Worm (Caenorhabditis elegans): ENCODE results near the gene C14B9.2.

Gene C14B9.2

DNA sequence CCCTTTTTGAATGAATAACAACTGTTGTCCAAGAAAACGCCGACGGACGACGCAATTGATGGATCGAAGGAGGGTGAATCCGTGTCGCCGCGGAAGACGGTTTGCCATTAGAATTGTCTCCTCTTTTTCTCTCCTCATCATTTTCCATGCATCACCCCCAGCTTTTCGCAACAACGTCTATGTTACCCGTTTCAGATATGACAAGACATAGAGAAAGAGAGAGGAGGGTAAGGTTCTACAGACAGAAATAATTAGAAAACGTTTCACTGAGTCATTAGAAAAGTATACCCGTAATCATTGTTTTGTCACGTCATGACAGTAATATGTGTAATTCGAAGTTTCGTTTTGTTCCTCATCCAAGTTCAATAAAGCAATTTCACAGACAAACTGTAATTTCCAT, 27.7 kb upstream of the C14B9.2 start:
- TF ChIP-seq pqm-1 (tag; optimal IDR thresholded peaks at IDR 0.05) (no peak), unc-62 (GFP tag; optimal IDR thresholded peaks at IDR 0.05 in 1 of 2) (peak in 1 of 2 experiments; percentile 88), unc-62 (tag; optimal IDR thresholded peaks at IDR 0.05) (no peak), daf-19 (GFP tag; conservative IDR thresholded peaks at IDR 0.05) (no peak)

DNA sequence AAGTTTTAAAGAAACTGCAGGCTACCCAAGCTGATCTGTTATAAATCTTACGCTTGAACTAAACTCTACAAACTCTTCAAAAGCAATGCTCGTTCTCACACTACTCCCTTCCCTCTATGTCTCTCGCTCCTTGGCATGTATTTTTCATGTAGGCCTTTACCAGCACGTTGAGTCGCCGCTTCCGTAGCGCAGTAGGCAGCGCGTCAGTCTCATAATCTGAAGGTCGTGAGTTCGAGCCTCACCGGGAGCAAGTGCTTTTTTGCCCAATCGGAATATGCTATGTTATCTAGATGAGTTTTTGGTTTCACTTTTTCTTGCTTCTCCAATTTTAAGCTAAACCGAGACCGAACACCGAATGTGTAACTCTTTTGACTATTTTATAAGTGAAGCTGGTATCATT, 27.0 kb upstream of the C14B9.2 start:
- TF ChIP-seq dve-1 (tag; optimal IDR thresholded peaks at IDR 0.05; ENCODE audit: insufficient read depth): peak; percentile 5
- no peak for TF ChIP-seq fos-1 (tag; optimal IDR thresholded peaks at IDR 0.05)
- TF ChIP-seq daf-16 (GFP tag; optimal IDR thresholded peaks at IDR 0.05): no peak
- TF ChIP-seq daf-16 (tag; optimal IDR thresholded peaks at IDR 0.05): peak; percentile 38
- peak; percentile 62 for TF ChIP-seq madf-9 (GFP tag; conservative IDR thresholded peaks at IDR 0.05)
- TF ChIP-seq vab-7 (GFP tag; IDR thresholded peaks at IDR 0.05): no peak
- no peak for TF ChIP-seq mxl-2 (GFP tag; conservative IDR thresholded peaks at IDR 0.05)
- no peak for TF ChIP-seq nhr-11 (tag; optimal IDR thresholded peaks at IDR 0.05)
- TF ChIP-seq D1046.2 (GFP tag; IDR thresholded peaks at IDR 0.05): 0 out of 2 replicates have a peak, but pooled peaks have one; percentile 50
- TF ChIP-seq ceh-44 (GFP tag; IDR thresholded peaks at IDR 0.05): peak; percentile 82
- no peak for TF ChIP-seq lin-13 (GFP tag; optimal IDR thresholded peaks at IDR 0.05)
- peak; percentile 23 for TF ChIP-seq T20F7.1 (GFP tag; optimal IDR thresholded peaks at IDR 0.05)
- peak; percentile 68; the same call in 1 of the 2 replicates for TF ChIP-seq dmd-9 (GFP tag; IDR thresholded peaks at IDR 0.05)
- peak; percentile 15 for TF ChIP-seq mep-1 (tag; optimal IDR thresholded peaks at IDR 0.05)
- TF ChIP-seq hmg-1.1 (GFP tag; IDR thresholded peaks at IDR 0.05): peak; percentile 78
- TF ChIP-seq F49E8.2 (tag; optimal IDR thresholded peaks at IDR 0.05; ENCODE audit: borderline replicate concordance): no peak
- 0 out of 2 replicates have a peak, but pooled peaks have one; percentile 43 for TF ChIP-seq saeg-2 (GFP tag; IDR thresholded peaks at IDR 0.05)
- no peak for TF ChIP-seq snpc-4 (tag; optimal IDR thresholded peaks at IDR 0.05)
- TF ChIP-seq set-16 (GFP tag; IDR thresholded peaks at IDR 0.05): peak; percentile 25; the same call in 1 of the 2 replicates
- peak in 1 of 2 experiments; percentile 24 for TF ChIP-seq mdl-1 (tag; optimal IDR thresholded peaks at IDR 0.05)
- TF ChIP-seq tra-1 (GFP tag; IDR thresholded peaks at IDR 0.05): no peak
- TF ChIP-seq lin-1 (GFP tag; IDR thresholded peaks at IDR 0.05): no peak
- TF ChIP-seq spr-1 (tag; optimal IDR thresholded peaks at IDR 0.05): no peak
- peak in 1 of 2 experiments; percentile 9 for TF ChIP-seq hif-1 (tag; optimal IDR thresholded peaks at IDR 0.05)
- TF ChIP-seq lim-7 (GFP tag; IDR thresholded peaks at IDR 0.05): peak; percentile 72
- TF ChIP-seq T26A8.4 (GFP tag; IDR thresholded peaks at IDR 0.05): peak; percentile 75
- peak; percentile 71; the same call in 1 of the 2 replicates for TF ChIP-seq dmd-8 (GFP tag; IDR thresholded peaks at IDR 0.05)
- TF ChIP-seq unc-130 (GFP tag; optimal IDR thresholded peaks at IDR 0.05): peak; percentile 30
- TF ChIP-seq aha-1 (tag): peak; percentile 77
- no peak for TF ChIP-seq zfp-2 (tag; optimal IDR thresholded peaks at IDR 0.05)
- peak; percentile 41 for TF ChIP-seq rbr-2 (tag; optimal IDR thresholded peaks at IDR 0.05)
- TF ChIP-seq madf-5 (GFP tag; IDR thresholded peaks at IDR 0.05): no peak
- peak; percentile 86 for TF ChIP-seq egl-43 (GFP tag; IDR thresholded peaks at IDR 0.05)
- TF ChIP-seq sdz-12 (GFP tag; optimal IDR thresholded peaks at IDR 0.05): no peak
- TF ChIP-seq hlh-11 (tag; optimal IDR thresholded peaks at IDR 0.05): peak; percentile 38
- no peak for TF ChIP-seq nhr-111 (GFP tag; optimal IDR thresholded peaks at IDR 0.05)
- no peak for TF ChIP-seq ztf-11 (tag; optimal IDR thresholded peaks at IDR 0.05)
- no peak for TF ChIP-seq nhr-48 (tag; optimal IDR thresholded peaks at IDR 0.05)
- no peak for TF ChIP-seq zag-1 (tag; optimal IDR thresholded peaks at IDR 0.05)
- 0 out of 2 replicates have a peak, but pooled peaks have one; percentile 59 for TF ChIP-seq snpc-1.2 (GFP tag; IDR thresholded peaks at IDR 0.05)
- peak; percentile 42; the same call in 1 of the 2 replicates for TF ChIP-seq pha-4 (GFP tag; IDR thresholded peaks at IDR 0.05)
- no peak for TF ChIP-seq pha-4 (tag; optimal IDR thresholded peaks at IDR 0.05)
- TF ChIP-seq skn-1 (tag; optimal IDR thresholded peaks at IDR 0.05): no peak
- TF ChIP-seq daf-19 (GFP tag; conservative IDR thresholded peaks at IDR 0.05): no peak
- TF ChIP-seq lin-39 (tag; optimal IDR thresholded peaks at IDR 0.05): no peak
- peak; percentile 18 for TF ChIP-seq hlh-30 (tag; optimal IDR thresholded peaks at IDR 0.05; ENCODE audit: insufficient read depth)
- no peak for TF ChIP-seq Y75B8A.6 (GFP tag; IDR thresholded peaks at IDR 0.05)
